Fruit fly (Drosophila melanogaster) whole organism: ENCODE data around the gene Boh2.

ENCODE experiments used
- CG8478 ChIP-seq: fragments of >200 bp; optimal IDR thresholded peaks from 2 replicates; lab custom pipeline; 2018; ENCODE audit warnings: inconsistent platforms
- Dll ChIP-seq: fragments of >200 bp; optimal IDR thresholded peaks from 2 replicates; lab custom pipeline; 2017
- EcR ChIP-seq, 2 experiments: fragments of >200 bp; optimal IDR thresholded peaks; 2 replicates each; lab custom pipeline; 2017; ENCODE audit warnings: missing biosample characterization in 2 of 2, missing genetic modification characterization in 2 of 2, missing genetic modification reagents in 2 of 2
- psq ChIP-seq: fragments of >200 bp; optimal IDR thresholded peaks from 2 replicates; lab custom pipeline; 2017
- usp ChIP-seq: fragments of >200 bp; optimal IDR thresholded peaks from 2 replicates; lab custom pipeline; 2017; ENCODE audit warnings: missing biosample characterization, missing genetic modification characterization, mixed read lengths

DNA sequence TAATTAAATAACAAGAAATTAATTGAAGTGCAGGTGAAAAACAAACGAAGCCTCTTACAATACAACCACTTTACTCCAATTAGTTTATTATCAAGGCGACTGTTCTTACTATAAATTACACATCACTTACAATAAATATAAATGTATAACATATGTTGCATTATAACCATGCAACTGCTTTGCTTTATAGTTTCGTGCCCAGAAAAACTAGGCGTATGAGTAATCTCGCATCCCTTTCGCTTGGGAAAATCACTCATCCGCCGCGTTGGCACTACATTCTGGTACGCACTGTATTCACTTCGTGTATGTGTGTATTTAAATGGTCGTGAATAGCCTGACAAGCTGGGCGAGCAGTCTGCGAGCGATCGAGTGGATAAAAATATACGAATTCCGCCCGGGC lies 8.9 kb upstream of the Boh2 start:
- TF ChIP-seq Dll (no peak), CG8478 (lab: Kevin White, UChicago) (no peak), EcR (GFP tag; optimal IDR thresholded peaks at IDR 0.05; lab: Kevin White, UChicago) (no peak), usp (GFP tag; lab: Kevin White, UChicago) (no peak), psq (no peak)
